Worm (Caenorhabditis elegans): Measurements from ENCODE around the gene Y39B6A.5.

Y39B6A.5 gene

ce11 chrV:19120743-19121642, 37.7 kb downstream of the Y39B6A.5 start:
- TF ChIP-seq him-1 (tag; optimal IDR thresholded peaks at IDR 0.05) (no peak), dao-5 (tag; optimal IDR thresholded peaks at IDR 0.05) (no peak), W03F9.2 (tag; optimal IDR thresholded peaks at IDR 0.05) (no peak)

DNA sequence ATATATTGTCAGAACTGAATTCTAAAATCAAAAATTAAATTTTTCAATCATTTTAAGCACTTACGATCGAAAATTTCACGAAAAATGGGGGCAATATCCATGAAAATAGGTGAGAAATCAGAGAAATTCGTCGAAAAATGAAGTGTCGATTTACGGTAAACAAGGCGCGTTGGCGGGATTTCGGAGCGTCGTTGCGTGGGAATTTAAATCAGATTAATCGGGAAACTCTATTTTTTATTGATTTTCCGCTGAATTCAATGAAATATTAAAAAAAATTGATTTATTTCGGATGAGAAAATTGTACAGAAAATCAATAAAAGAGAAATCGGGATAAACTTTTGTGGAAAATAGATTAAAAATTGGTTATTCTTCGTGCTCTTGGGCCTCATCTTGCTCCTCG, 39.4 kb downstream of the Y39B6A.5 start, which contains the start of gene Y39B6A.13:
TSS of gene Y39B6A.13 (minus strand) at position 166 of the 400 bp plus-strand sequence.
- TF ChIP-seq dao-5 (tag; optimal IDR thresholded peaks at IDR 0.05) (no peak), him-1 (tag; optimal IDR thresholded peaks at IDR 0.05) (no peak), W03F9.2 (tag; optimal IDR thresholded peaks at IDR 0.05) (no peak)

ce11 chrV:19118312-19118711, 40.4 kb downstream of the Y39B6A.5 start, which contains the start of gene pro-3:
Gene pro-3, minus strand, starts transcription at chrV:19118412.
- TF ChIP-seq dao-5 (tag; optimal IDR thresholded peaks at IDR 0.05), result no peak
- no peak for TF ChIP-seq W03F9.2 (tag; optimal IDR thresholded peaks at IDR 0.05)
- no peak for TF ChIP-seq him-1 (tag; optimal IDR thresholded peaks at IDR 0.05)

ce11 chrV:19116872-19117372, 41.8 kb downstream of the Y39B6A.5 start:
- no peak for TF ChIP-seq dao-5 (tag; optimal IDR thresholded peaks at IDR 0.05)
